Fruit fly (Drosophila melanogaster): Measurements from ENCODE around the gene Drak.

Gene Drak

DNA sequence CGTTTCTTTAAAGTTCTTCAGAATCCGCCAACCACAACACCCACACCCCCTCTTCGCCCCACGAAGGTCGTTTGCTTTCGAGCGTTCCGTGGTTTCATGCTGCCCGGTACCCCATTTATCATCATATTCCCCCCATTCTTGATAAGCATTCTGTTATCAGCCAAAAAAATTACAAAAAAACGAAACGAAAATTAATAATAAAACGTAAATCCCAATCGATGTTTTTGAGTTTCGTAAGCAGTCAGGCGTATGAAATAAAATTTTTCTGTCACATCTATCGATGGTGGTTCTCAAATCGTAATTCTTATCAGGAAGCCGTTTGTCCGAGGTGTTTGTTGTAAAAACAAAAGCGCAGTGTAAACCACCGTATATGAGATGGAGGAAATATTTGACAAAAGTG, 2.5 kb downstream of the Drak start:
- no peak for TF ChIP-seq CG12605 (GFP tag; IDR thresholded peaks at IDR 0.05)
- no peak for TF ChIP-seq D1 (tag; optimal IDR thresholded peaks at IDR 0.05)
- TF ChIP-seq gl (tag; optimal IDR thresholded peaks at IDR 0.05): no peak
- TF ChIP-seq CG15710 (tag; optimal IDR thresholded peaks at IDR 0.05): no peak
- no peak for TF ChIP-seq Snoo (tag; optimal IDR thresholded peaks at IDR 0.05)
- TF ChIP-seq CG8301 (tag; optimal IDR thresholded peaks at IDR 0.05): no peak
- TF ChIP-seq CG17806 (tag; optimal IDR thresholded peaks at IDR 0.05): no peak
- TF ChIP-seq CG4496 (GFP tag; IDR thresholded peaks at IDR 0.05): no peak
- no peak for TF ChIP-seq fd96Ca (GFP tag; IDR thresholded peaks at IDR 0.05)

DNA sequence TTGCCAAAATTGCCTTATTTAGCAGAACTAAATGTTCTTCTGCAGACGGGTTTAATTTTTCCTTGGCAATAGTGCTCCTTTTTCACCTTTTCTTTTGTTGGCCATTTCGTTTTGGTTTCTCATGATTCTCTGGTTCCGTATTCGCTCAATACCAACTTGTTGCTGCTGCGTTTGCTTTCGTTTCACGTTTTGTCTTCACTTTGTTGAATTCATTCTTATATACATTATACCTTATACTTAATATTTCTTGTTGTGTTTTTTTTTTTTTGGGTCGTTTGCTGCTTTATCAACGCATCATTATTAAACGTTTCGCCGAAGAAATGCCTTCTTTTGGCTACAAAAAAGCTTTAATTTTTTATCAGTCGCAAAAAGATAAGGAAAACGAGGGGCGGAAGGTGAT, 3.3 kb downstream of the Drak start:
- TF ChIP-seq rn (GFP tag; IDR thresholded peaks at IDR 0.05) (no peak), Ets98B (GFP tag; IDR thresholded peaks at IDR 0.05) (no peak), fd96Ca (GFP tag; IDR thresholded peaks at IDR 0.05) (no peak), CG17806 (tag; optimal IDR thresholded peaks at IDR 0.05) (no peak), CG12605 (GFP tag; IDR thresholded peaks at IDR 0.05) (no peak), CG14655 (GFP tag; optimal IDR thresholded peaks at IDR 0.05) (no peak), Pif1B (GFP tag; optimal IDR thresholded peaks at IDR 0.05) (no peak), CG32121 (GFP tag; IDR thresholded peaks at IDR 0.05) (no peak), Pif1A (GFP tag; optimal IDR thresholded peaks at IDR 0.05) (no peak)

DNA sequence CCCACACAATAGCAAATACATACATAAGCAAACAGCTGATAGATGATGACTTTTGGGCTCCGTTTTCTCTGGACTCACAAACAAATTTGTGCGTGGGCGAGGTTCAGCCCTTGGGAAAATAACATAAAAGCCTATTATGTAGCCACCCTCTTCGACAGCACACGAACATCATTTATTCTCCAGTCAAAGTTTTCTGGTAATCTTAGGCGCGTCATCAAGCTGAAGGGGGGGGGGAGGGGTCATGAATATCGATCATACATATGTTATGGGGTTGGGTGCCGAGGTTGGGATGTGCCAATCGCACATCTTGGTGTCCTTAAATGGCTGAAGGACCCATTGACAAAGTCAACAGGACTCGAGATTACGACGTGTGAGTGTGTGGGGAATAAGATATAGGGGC, 5.2 kb downstream of the Drak start:
- TF ChIP-seq CG4496 (GFP tag; IDR thresholded peaks at IDR 0.05) (no peak), rn (GFP tag; IDR thresholded peaks at IDR 0.05) (no peak), CG8159 (tag; optimal IDR thresholded peaks at IDR 0.05) (no peak), Snoo (tag; optimal IDR thresholded peaks at IDR 0.05) (no peak), CG12605 (GFP tag; IDR thresholded peaks at IDR 0.05) (no peak), CG15710 (tag; optimal IDR thresholded peaks at IDR 0.05) (no peak), Pif1B (GFP tag; optimal IDR thresholded peaks at IDR 0.05) (no peak), EcR (GFP tag; optimal IDR thresholded peaks at IDR 0.05) (no peak), Pif1A (GFP tag; optimal IDR thresholded peaks at IDR 0.05) (no peak), CG17806 (tag; optimal IDR thresholded peaks at IDR 0.05) (no peak), fd96Ca (GFP tag; IDR thresholded peaks at IDR 0.05) (no peak), CG10348 (GFP tag; IDR thresholded peaks at IDR 0.05) (no peak), gl (tag; optimal IDR thresholded peaks at IDR 0.05) (no peak), D1 (tag; optimal IDR thresholded peaks at IDR 0.05) (no peak), CG34367 (tag; optimal IDR thresholded peaks at IDR 0.05) (no peak), CG14655 (GFP tag; optimal IDR thresholded peaks at IDR 0.05) (no peak), CG8301 (tag; optimal IDR thresholded peaks at IDR 0.05) (no peak), CG9948 (tag; optimal IDR thresholded peaks at IDR 0.05) (no peak), CG13204 (GFP tag; optimal IDR thresholded peaks at IDR 0.05) (no peak)

DNA sequence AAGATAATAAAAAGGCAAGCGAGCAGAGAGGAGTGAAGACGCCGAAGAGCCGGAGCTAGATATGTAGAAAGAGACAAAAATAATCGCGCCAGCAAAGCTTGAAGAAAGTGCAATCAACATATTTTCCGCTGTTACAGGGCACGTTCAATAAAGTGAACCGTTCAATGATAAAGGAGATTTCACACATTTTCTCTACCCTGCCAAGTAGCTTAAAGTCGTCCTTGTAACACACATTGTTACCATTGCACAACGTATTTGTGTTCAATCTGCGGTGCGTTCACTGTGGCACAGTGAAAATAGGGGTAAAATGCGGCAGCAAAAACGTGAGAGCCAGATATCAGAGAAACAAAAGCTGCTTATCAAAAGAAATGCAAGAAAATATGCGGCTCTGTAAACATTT, 6.5 kb downstream of the Drak start:
- TF ChIP-seq CG14655 (GFP tag; optimal IDR thresholded peaks at IDR 0.05) (peak; percentile 70), CG10348 (GFP tag; IDR thresholded peaks at IDR 0.05) (no peak), rn (GFP tag; IDR thresholded peaks at IDR 0.05) (0 out of 2 replicates have a peak, but pooled peaks have one; percentile 26), EcR (GFP tag; optimal IDR thresholded peaks at IDR 0.05) (no peak), Pif1A (GFP tag; optimal IDR thresholded peaks at IDR 0.05) (peak; percentile 77), CG12605 (GFP tag; IDR thresholded peaks at IDR 0.05) (0 out of 2 replicates have a peak, but pooled peaks have one; percentile 35), CG9948 (tag; optimal IDR thresholded peaks at IDR 0.05) (peak; percentile 48), D1 (tag; optimal IDR thresholded peaks at IDR 0.05) (no peak), CG4496 (GFP tag; IDR thresholded peaks at IDR 0.05) (peak; percentile 83), CG13204 (GFP tag; optimal IDR thresholded peaks at IDR 0.05) (peak; percentile 9), gl (tag; optimal IDR thresholded peaks at IDR 0.05) (no peak), CG17806 (tag; optimal IDR thresholded peaks at IDR 0.05) (peak; percentile 59), fd96Ca (GFP tag; IDR thresholded peaks at IDR 0.05) (peak; percentile 82), CG32121 (GFP tag; IDR thresholded peaks at IDR 0.05) (peak; percentile 49), CG8159 (tag; optimal IDR thresholded peaks at IDR 0.05) (peak; percentile 66), Ets98B (GFP tag; IDR thresholded peaks at IDR 0.05) (peak; percentile 81), CG8301 (tag; optimal IDR thresholded peaks at IDR 0.05) (peak; percentile 65), CG15710 (tag; optimal IDR thresholded peaks at IDR 0.05) (peak; percentile 68), Pif1B (GFP tag; optimal IDR thresholded peaks at IDR 0.05) (peak; percentile 73), CG34367 (tag; optimal IDR thresholded peaks at IDR 0.05) (peak; percentile 55), Snoo (tag; optimal IDR thresholded peaks at IDR 0.05) (peak; percentile 76)

DNA sequence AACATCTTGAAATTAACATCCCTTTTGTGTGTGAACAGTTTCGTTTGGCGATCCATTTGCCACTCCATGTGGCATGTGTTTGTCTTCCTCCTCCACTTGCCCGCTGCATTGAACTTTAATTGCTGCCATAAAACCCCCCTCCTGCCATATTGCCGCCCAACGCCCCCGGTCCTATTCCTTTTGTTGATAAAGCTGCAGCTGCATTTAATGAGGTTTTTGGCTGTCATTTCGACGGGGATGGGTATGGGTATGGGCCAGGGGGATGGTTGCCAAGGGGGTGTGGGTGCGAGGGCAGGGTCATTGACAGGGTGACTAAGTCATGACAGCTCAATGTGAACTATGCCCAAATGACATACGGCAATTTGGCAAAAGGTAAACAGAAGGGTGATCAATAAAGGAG, 7.3 kb downstream of the Drak start:
- TF ChIP-seq CG10348 (GFP tag; IDR thresholded peaks at IDR 0.05) (no peak), EcR (GFP tag; optimal IDR thresholded peaks at IDR 0.05) (peak; percentile 28), Ets98B (GFP tag; IDR thresholded peaks at IDR 0.05) (no peak), rn (GFP tag; IDR thresholded peaks at IDR 0.05) (no peak), CG12605 (GFP tag; IDR thresholded peaks at IDR 0.05) (no peak), Snoo (tag; optimal IDR thresholded peaks at IDR 0.05) (no peak), CG32121 (GFP tag; IDR thresholded peaks at IDR 0.05) (no peak), CG8301 (tag; optimal IDR thresholded peaks at IDR 0.05) (no peak), CG4496 (GFP tag; IDR thresholded peaks at IDR 0.05) (no peak)

DNA sequence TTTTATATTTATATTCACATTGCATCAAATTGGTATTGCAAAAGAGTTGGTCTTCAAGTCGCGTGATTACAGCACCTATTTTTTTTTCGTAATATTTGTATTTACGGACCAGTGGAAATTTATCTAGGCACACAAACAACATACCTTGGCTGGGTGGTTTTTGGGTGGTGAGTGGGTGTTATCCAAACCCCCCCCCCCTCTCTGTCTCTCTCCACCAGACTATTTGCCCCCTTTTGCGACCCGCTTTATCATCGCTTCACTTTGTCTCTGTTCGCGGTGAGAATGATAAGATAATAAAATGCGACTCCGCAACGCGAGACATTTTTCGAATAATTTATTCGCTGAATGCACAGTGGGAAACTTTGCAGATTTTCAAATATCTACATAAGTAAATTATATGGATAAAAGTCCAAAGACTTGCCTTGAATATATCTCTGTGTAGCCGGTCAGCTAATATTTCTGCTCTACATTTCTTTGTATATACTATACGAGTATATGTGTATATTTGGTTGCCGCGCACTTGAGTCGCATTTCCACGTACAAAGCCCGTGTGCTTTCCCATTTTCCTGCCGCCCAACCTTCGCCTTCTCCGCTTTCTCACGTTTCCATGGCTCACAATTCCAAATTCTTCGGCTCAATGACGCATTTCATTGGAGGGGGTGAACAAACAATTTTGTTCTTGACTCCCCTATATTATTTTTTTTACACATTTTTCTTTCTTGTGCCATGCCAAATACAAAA, 8.5 kb downstream of the Drak start:
- TF ChIP-seq Snoo (tag; optimal IDR thresholded peaks at IDR 0.05) (no peak), CG4496 (GFP tag; IDR thresholded peaks at IDR 0.05) (0 out of 3 replicates have a peak, but pooled peaks have one; percentile 16)
